Fruit fly (Drosophila melanogaster) whole organism, adult: ENCODE data around the gene CG11655.

Experiments used
- CG11617 ChIP-seq: fragments of 200-800 bp; sonication (Bioruptor generic); optimal IDR thresholded peaks from 2 replicates; lab custom pipeline; 2017; ENCODE audit warnings: mild to moderate bottlenecking, missing biosample characterization, missing genetic modification reagents, missing genetic modification characterization
- CG12768 ChIP-seq: fragments of 200-800 bp; sonication (Bioruptor generic); optimal IDR thresholded peaks from 2 replicates; lab custom pipeline; 2017; ENCODE audit warnings: missing biosample characterization, missing genetic modification characterization, mild to moderate bottlenecking, moderate library complexity, missing genetic modification reagents
- CG14711 ChIP-seq: fragments of 200-800 bp; sonication (Bioruptor generic); optimal IDR thresholded peaks from 2 replicates; lab custom pipeline; 2018; ENCODE audit warnings: missing biosample characterization, mild to moderate bottlenecking, missing genetic modification characterization, moderate library complexity
- CG1620 ChIP-seq: fragments of 200-800 bp; sonication (Bioruptor generic); optimal IDR thresholded peaks from 2 replicates; lab custom pipeline; 2016; ENCODE audit warnings: missing biosample characterization, missing genetic modification characterization
- CG33017 ChIP-seq: fragments of 200-800 bp; sonication (Bioruptor generic); optimal IDR thresholded peaks from 2 replicates; lab custom pipeline; 2018; ENCODE audit warnings: missing biosample characterization, mild to moderate bottlenecking, missing genetic modification characterization, moderate library complexity
- CG5204 ChIP-seq: fragments of 200-800 bp; sonication (Bioruptor generic); optimal IDR thresholded peaks from 2 replicates; lab custom pipeline; 2016; ENCODE audit warnings: missing biosample characterization, missing genetic modification characterization
- CG7045 ChIP-seq: fragments of 200-800 bp; sonication (Bioruptor generic); optimal IDR thresholded peaks from 2 replicates; lab custom pipeline; 2017; ENCODE audit warnings: missing biosample characterization, mild to moderate bottlenecking, missing genetic modification characterization
- CG7101 ChIP-seq: fragments of 200-800 bp; sonication (Bioruptor generic); optimal IDR thresholded peaks from 2 replicates; lab custom pipeline; 2018; ENCODE audit warnings: missing biosample characterization, mild to moderate bottlenecking, missing genetic modification characterization, moderate library complexity
- Clk ChIP-seq: fragments of 200-800 bp; sonication (Bioruptor generic); optimal IDR thresholded peaks from 2 replicates; lab custom pipeline; 2017; ENCODE audit warnings: missing biosample characterization, missing genetic modification characterization
- Crg-1 ChIP-seq: fragments of 200-800 bp; sonication (Bioruptor generic); optimal IDR thresholded peaks from 2 replicates; lab custom pipeline; 2016; ENCODE audit warnings: missing biosample characterization, missing genetic modification characterization
- Hr96 ChIP-seq: fragments of 200-800 bp; sonication (Bioruptor generic); optimal IDR thresholded peaks from 2 replicates; lab custom pipeline; 2016; ENCODE audit warnings: missing biosample characterization, missing genetic modification characterization
- Mnt ChIP-seq: fragments of 200-800 bp; sonication (Bioruptor generic); optimal IDR thresholded peaks from 2 replicates; lab custom pipeline; 2016; ENCODE audit warnings: missing biosample characterization, mild to moderate bottlenecking, missing genetic modification characterization
- bab1 ChIP-seq: fragments of 200-800 bp; sonication (Bioruptor generic); optimal IDR thresholded peaks from 3 replicates; lab custom pipeline; 2019; ENCODE audit warnings: missing biosample characterization, mild to moderate bottlenecking, missing genetic modification characterization, moderate library complexity
- cic ChIP-seq: fragments of 200-800 bp; sonication (Bioruptor generic); optimal IDR thresholded peaks from 2 replicates; lab custom pipeline; 2017; ENCODE audit warnings: missing biosample characterization, mild to moderate bottlenecking, missing genetic modification characterization, moderate library complexity
- cnc ChIP-seq, 2 experiments: fragments of >200 bp; optimal IDR thresholded peaks; 2 replicates each; lab custom pipeline; 2017
- kay ChIP-seq: fragments of 200-800 bp; sonication (Bioruptor generic); peaks from one replicate; lab custom pipeline; 2016; ENCODE audit warnings: missing biosample characterization, missing genetic modification characterization, borderline replicate concordance
- ovo ChIP-seq: fragments of 200-800 bp; sonication (Bioruptor generic); optimal IDR thresholded peaks from 2 replicates; lab custom pipeline; 2016; ENCODE audit warnings: missing biosample characterization, missing genetic modification characterization
- pad ChIP-seq: fragments of 200-800 bp; sonication (Bioruptor generic); optimal IDR thresholded peaks from 3 replicates; lab custom pipeline; 2017; ENCODE audit warnings: missing biosample characterization, missing genetic modification characterization, mild to moderate bottlenecking, moderate library complexity, missing genetic modification reagents
- tj ChIP-seq: fragments of 200-800 bp; sonication (Bioruptor generic); optimal IDR thresholded peaks from 3 replicates; lab custom pipeline; 2017; ENCODE audit warnings: missing biosample characterization, mild to moderate bottlenecking, missing genetic modification characterization, moderate library complexity
- toe ChIP-seq: fragments of 200-800 bp; sonication (Bioruptor generic); optimal IDR thresholded peaks from 2 replicates; lab custom pipeline; 2016; ENCODE audit warnings: missing biosample characterization, missing genetic modification characterization

The CG11655 gene

DNA sequence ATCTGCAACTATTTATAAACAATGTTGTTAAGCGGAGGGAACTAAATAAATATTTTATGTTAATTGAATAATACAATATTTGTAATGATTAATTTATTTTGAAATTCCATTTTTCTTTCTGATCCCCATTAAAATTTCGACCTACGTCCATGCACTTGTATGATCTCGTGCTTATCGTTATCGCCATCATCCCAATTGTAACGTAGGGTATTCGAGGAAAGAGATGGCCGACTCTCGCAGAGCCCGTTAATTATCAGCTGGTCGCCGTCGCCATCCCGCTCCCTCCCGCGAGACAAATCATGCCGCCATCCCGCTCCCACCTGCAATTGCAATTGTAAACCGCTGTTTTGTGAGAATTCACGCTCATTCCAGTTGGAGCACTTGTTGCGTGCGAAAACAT is at the start of gene CG11655:
Gene CG11655, plus strand, starts transcription at position 351 of the 400 bp plus-strand sequence.
- TF ChIP-seq bab1 (peak; percentile 67), CG7101 (tag; lab: Kevin White, UChicago) (peak; percentile 67), kay (no peak), pad (GFP tag; lab: Kevin White, UChicago) (peak; percentile 61), CG1620 (GFP tag; lab: Kevin White, UChicago) (peak; percentile 1), Clk (GFP tag; lab: Kevin White, UChicago) (no peak), tj (peak; percentile 59), CG14711 (tag; lab: Kevin White, UChicago) (peak; percentile 43), CG33017 (tag; lab: Kevin White, UChicago) (peak; percentile 2), Hr96 (GFP tag; lab: Kevin White, UChicago) (peak; percentile 21), CG12768 (GFP tag; lab: Kevin White, UChicago) (no peak), Crg-1 (GFP tag; lab: Kevin White, UChicago) (no peak), Mnt (peak; percentile 81), CG11617 (peak; percentile 71), toe (GFP tag; lab: Kevin White, UChicago) (peak; percentile 2), CG5204 (GFP tag; lab: Kevin White, UChicago) (no peak), ovo (GFP tag; lab: Kevin White, UChicago) (peak; percentile 95), cic (GFP tag; lab: Kevin White, UChicago) (peak; percentile 54), cnc (optimal IDR thresholded peaks at IDR 0.05; lab: Kevin White, UChicago) (no peak), CG7045 (GFP tag; lab: Kevin White, UChicago) (peak; percentile 15)

DNA sequence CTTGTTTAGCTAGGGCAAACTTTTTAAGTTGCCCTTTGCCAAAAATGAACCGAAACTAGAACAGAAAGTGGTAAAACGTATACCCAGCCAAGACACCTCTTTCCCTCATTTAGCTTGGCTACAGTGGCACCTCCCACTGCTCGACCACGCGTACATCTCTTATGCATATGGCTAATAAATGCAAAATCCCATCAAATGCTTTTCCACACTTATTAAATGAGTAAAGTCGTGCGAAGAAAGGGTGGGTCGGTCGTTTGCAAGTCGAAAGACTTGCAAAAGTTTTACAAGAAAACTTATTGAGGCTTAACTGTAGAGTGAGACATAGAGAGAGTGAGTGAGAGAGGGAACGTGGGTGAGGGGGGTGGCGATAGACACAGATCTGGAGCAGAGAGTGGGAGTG is 46.5 kb upstream of the CG11655 start:
- TF ChIP-seq kay (no peak), cnc (optimal IDR thresholded peaks at IDR 0.05; lab: Kevin White, UChicago) (no peak), Mnt (no peak), CG14711 (tag; lab: Kevin White, UChicago) (no peak), toe (GFP tag; lab: Kevin White, UChicago) (no peak)

DNA sequence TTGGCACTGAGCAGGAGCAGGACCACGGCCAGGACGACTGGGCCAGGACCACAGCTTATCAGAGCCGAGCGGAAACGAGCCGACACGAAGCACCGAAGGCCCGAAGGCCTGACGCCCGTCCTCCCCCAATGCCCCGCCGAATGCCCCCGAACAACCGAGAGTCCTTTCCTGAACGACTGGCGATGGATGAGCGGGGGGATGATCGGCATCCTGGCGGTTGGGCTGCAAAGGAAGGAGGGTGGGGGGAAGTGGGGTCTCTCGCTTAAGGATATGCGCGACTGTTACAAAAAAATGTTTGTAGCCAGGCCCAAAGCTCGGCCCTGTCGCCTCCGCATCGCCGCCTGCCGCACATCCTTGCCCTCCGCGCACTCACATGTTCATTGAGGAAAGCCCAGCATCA is 12.0 kb upstream of the CG11655 start, which contains the start of gene Cngl:
Gene Cngl, minus strand, starts transcription at position 8 of the 400 bp plus-strand sequence.
- TF ChIP-seq toe (GFP tag; lab: Kevin White, UChicago) = no peak
- no peak for TF ChIP-seq CG14711 (tag; lab: Kevin White, UChicago)
- TF ChIP-seq Mnt = no peak
- TF ChIP-seq CG33017 (tag; lab: Kevin White, UChicago) = no peak
- TF ChIP-seq Hr96 (GFP tag; lab: Kevin White, UChicago) = no peak
- TF ChIP-seq ovo (GFP tag; lab: Kevin White, UChicago) = no peak
- no peak for TF ChIP-seq pad (GFP tag; lab: Kevin White, UChicago)
- TF ChIP-seq CG1620 (GFP tag; lab: Kevin White, UChicago) = no peak
- no peak for TF ChIP-seq bab1
- no peak for TF ChIP-seq Crg-1 (GFP tag; lab: Kevin White, UChicago)

DNA sequence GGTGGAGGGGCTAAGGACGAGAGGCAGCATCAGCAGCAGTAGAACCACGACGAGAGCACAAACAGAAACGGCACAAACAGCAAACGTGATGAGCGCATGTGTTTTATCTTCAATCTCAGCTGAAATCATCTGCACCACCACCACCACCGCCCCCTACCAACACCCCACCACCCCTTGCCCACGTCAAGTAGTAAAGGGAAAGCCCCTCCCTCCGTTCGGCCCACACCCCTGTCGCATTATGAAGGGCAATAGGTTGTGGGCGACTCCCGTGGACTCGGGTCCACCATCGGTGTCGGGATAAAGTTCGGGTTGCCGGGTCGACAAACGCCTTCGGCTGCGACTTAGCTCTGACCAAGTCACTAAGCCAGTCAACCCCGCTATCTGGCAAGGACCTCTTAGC is 9.8 kb upstream of the CG11655 start:
- TF ChIP-seq toe (GFP tag; lab: Kevin White, UChicago) = no peak
- no peak for TF ChIP-seq CG7045 (GFP tag; lab: Kevin White, UChicago)
- no peak for TF ChIP-seq CG1620 (GFP tag; lab: Kevin White, UChicago)
- TF ChIP-seq CG14711 (tag; lab: Kevin White, UChicago) = no peak
- TF ChIP-seq Crg-1 (GFP tag; lab: Kevin White, UChicago) = no peak
- no peak for TF ChIP-seq Mnt
- no peak for TF ChIP-seq pad (GFP tag; lab: Kevin White, UChicago)
- no peak for TF ChIP-seq bab1
- TF ChIP-seq Hr96 (GFP tag; lab: Kevin White, UChicago) = no peak
- TF ChIP-seq CG12768 (GFP tag; lab: Kevin White, UChicago) = no peak
- TF ChIP-seq CG5204 (GFP tag; lab: Kevin White, UChicago) = no peak
- no peak for TF ChIP-seq CG33017 (tag; lab: Kevin White, UChicago)
- no peak for TF ChIP-seq CG11617

DNA sequence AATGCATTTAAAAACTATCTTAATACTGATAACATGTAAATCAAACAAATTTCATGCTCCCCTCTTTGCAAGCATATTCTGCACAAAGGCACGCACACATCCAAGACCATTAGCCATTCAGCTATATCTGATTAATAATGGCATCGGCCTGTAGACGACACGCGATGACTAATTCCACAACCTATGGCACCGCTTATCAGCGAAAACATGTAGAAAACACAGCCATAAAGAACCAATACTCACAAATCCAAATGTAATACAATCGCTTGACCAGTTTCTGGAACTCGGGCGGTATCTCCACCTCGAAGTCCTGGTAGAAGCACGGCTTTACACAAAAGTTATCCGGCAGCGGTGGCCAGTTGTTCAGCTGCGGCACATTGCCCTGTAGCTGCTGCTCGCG is 5.1 kb upstream of the CG11655 start:
- no peak for TF ChIP-seq bab1
- no peak for TF ChIP-seq CG33017 (tag; lab: Kevin White, UChicago)
- TF ChIP-seq CG1620 (GFP tag; lab: Kevin White, UChicago) = no peak
- no peak for TF ChIP-seq Crg-1 (GFP tag; lab: Kevin White, UChicago)
- TF ChIP-seq Mnt = no peak

DNA sequence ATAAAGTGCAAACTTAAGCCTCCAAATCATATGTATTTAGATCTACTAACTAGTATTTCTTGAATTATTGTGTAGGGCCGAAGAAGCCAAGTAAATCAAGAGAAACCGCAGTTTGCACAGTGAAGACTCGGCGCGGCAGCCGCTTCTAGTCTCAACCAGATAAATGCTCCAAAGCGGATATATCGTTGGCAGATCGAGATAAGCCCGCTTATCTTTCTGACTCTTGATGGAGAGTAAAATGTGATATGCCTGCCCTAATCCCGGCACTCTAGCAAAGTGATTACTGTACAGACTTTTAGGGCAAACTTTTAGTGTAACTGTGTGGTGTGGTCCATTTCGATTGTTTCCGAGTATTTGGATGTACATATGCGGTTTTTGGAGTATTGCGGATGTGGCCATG is 4.5 kb upstream of the CG11655 start:
- TF ChIP-seq CG12768 (GFP tag; lab: Kevin White, UChicago) (no peak), toe (GFP tag; lab: Kevin White, UChicago) (no peak), Crg-1 (GFP tag; lab: Kevin White, UChicago) (no peak), Hr96 (GFP tag; lab: Kevin White, UChicago) (no peak), CG7101 (tag; lab: Kevin White, UChicago) (no peak), CG1620 (GFP tag; lab: Kevin White, UChicago) (no peak), CG14711 (tag; lab: Kevin White, UChicago) (no peak), CG7045 (GFP tag; lab: Kevin White, UChicago) (no peak), pad (GFP tag; lab: Kevin White, UChicago) (no peak), cnc (optimal IDR thresholded peaks at IDR 0.05; lab: Kevin White, UChicago) (no peak), cic (GFP tag; lab: Kevin White, UChicago) (no peak), ovo (GFP tag; lab: Kevin White, UChicago) (no peak), Mnt (no peak), CG33017 (tag; lab: Kevin White, UChicago) (no peak), CG11617 (no peak), CG5204 (GFP tag; lab: Kevin White, UChicago) (no peak), Clk (GFP tag; lab: Kevin White, UChicago) (no peak), bab1 (no peak), tj (no peak)
